Fruit fly (Drosophila melanogaster): ENCODE results near the gene CG14275.

DNA sequence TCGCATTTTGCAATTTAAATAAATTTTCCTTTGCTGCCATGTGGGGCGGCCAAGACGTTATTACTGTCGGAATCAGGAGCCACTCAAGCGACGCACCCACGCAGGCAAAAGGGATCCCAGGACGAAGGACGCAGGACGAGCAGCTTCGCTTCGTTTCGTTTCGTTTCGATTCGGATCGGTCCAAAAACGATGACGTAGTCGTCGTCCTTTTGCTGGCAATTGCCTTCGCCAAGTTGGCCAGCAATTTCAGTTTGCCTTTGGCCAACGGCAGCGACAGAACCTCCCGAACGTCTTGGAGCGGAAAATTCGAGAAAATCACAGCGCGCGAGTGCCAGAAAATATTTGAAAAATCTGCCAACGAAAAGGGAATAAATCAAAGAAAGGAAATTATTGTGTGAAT lies 10.8 kb downstream of the CG14275 start, which contains the start of gene witty:
- TF ChIP-seq onecut (GFP tag; IDR thresholded peaks at IDR 0.05) = no peak
- TF ChIP-seq CG34224 (GFP tag; IDR thresholded peaks at IDR 0.05; ENCODE audit: partially characterized antibody) = no peak
- no peak for TF ChIP-seq CG14050 (GFP tag; IDR thresholded peaks at IDR 0.05)
- TF ChIP-seq CG7963 (GFP tag; IDR thresholded peaks at IDR 0.05; ENCODE audit: partially characterized antibody) = no peak
- TF ChIP-seq CG5953 (GFP tag; IDR thresholded peaks at IDR 0.05) = no peak
- no peak for TF ChIP-seq trh (GFP tag; optimal IDR thresholded peaks at IDR 0.05)

All from whole organism, embryonic.